Fruit fly (Drosophila melanogaster): Measurements from ENCODE around the gene CG1965.

Gene CG1965

DNA sequence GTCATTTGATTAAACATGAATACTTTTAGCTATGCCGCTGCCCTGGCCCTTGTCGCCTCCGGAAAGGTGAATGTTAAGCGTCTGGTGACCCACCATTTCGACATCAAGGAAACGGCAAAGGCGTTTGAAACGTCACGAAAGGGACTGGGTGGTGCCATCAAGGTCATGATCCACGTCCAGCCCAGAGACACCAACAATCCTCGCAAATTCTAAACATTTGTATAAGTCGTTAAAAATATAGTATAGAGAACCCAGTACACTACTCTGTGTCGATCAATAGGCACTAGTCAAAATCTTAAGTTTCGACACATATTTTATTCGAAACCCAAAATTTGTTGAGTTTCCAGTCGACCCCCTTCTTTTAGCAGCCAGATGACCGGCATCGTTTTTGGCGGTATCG is 12.9 kb upstream of the CG1965 start, which contains the start of gene CG1979:
Gene CG1979 (plus strand): TSS at position 301 of the 400 bp plus-strand sequence.
- TF ChIP-seq usp (GFP tag; optimal IDR thresholded peaks at IDR 0.05), result no peak
- TF ChIP-seq pan (optimal IDR thresholded peaks at IDR 0.05), result no peak
- TF ChIP-seq CG8478 (optimal IDR thresholded peaks at IDR 0.05), result no peak
- no peak for TF ChIP-seq psq (optimal IDR thresholded peaks at IDR 0.05)
- TF ChIP-seq Dll (optimal IDR thresholded peaks at IDR 0.05), result no peak
- no peak for TF ChIP-seq EcR (GFP tag; optimal IDR thresholded peaks at IDR 0.05)

dm6 chr3R:7058017-7058416 is 9.2 kb upstream of the CG1965 start:
- TF ChIP-seq psq (optimal IDR thresholded peaks at IDR 0.05) (no peak), Dll (optimal IDR thresholded peaks at IDR 0.05) (no peak), CG8478 (optimal IDR thresholded peaks at IDR 0.05) (no peak)

DNA sequence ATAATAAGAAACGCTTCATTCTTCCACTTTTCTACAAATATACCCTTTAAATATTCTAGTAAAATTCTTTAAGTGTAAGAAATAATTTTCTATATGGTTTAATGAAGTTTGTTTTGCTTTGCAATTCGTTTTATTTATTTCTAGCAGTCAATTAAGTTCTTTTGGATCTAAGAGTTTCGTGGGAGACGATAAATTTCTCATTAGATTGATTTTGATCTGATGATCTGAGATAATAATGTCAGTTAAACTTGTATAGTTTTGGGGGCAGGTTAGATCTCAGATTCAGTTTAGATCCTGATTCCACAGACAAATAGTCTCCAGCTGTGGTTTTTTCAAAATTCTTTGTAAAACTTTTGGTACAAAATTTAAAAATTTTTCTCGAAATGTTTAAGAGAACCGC is 8.2 kb upstream of the CG1965 start, which contains the start of gene dj:
Gene dj (plus strand): TSS at position 301 of the 400 bp plus-strand sequence.
- TF ChIP-seq EcR (GFP tag; optimal IDR thresholded peaks at IDR 0.05), result no peak
- no peak for TF ChIP-seq psq (optimal IDR thresholded peaks at IDR 0.05)
- TF ChIP-seq CG8478 (optimal IDR thresholded peaks at IDR 0.05), result no peak
- TF ChIP-seq pan (optimal IDR thresholded peaks at IDR 0.05), result no peak
- TF ChIP-seq Dll (optimal IDR thresholded peaks at IDR 0.05), result no peak
- TF ChIP-seq usp (GFP tag; optimal IDR thresholded peaks at IDR 0.05), result no peak

DNA sequence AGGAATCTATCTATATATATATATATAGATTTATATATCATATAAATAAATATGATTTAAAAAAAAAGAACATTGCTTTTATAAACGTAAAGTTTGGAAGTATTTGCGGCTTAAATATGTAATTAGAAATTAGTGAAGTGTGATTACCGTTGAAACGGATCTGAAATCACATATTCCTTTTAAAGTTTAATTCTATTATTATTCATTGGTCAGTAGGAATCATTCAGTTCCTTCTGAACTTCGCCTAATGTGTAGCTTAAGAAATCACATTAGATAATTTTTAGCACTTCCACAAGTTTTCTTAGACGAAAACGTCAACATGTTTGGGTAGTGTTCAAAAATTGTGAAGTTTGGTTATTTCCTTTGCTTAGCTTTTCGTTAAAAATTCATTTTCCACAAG is 6.7 kb upstream of the CG1965 start, which contains the start of gene djl:
Gene djl (plus strand): TSS at position 301 of the 400 bp plus-strand sequence.
- TF ChIP-seq psq (optimal IDR thresholded peaks at IDR 0.05) (no peak), usp (GFP tag; optimal IDR thresholded peaks at IDR 0.05) (no peak), pan (optimal IDR thresholded peaks at IDR 0.05) (no peak), Dll (optimal IDR thresholded peaks at IDR 0.05) (no peak), EcR (GFP tag; optimal IDR thresholded peaks at IDR 0.05) (no peak), CG8478 (optimal IDR thresholded peaks at IDR 0.05) (no peak)

- no peak for TF ChIP-seq pan (optimal IDR thresholded peaks at IDR 0.05)
- TF ChIP-seq Dll (optimal IDR thresholded peaks at IDR 0.05), result no peak
- no peak for TF ChIP-seq CG8478 (optimal IDR thresholded peaks at IDR 0.05)
- TF ChIP-seq psq (optimal IDR thresholded peaks at IDR 0.05), result no peak
- TF ChIP-seq EcR (GFP tag; optimal IDR thresholded peaks at IDR 0.05), result no peak
- TF ChIP-seq usp (GFP tag; optimal IDR thresholded peaks at IDR 0.05), result no peak
Measured at dm6 chr3R:7061875-7062274, 5.3 kb upstream of the CG1965 start, which contains the start of gene Mst84B. Gene Mst84B, plus strand, starts transcription at chr3R:7062175.

DNA sequence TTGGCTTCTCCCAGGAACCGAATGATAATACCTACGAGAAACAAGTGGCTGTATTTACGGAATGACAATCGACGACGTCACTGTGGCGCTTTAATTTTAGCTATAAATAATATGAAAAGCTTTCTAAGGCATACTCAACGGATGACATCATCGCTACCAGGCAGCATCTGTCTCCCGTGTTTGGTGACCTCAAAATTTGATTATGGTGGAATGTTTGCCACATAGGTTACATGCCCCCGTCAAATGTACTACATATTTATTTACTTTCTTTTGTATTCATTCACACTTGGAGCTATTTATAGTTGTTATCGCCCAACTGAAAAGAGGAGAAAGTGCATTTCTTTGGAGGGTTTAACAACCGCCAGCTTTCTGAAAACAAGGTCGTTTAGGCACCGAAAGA is 934 bp upstream of the CG1965 start:
- TF ChIP-seq CG8478 (optimal IDR thresholded peaks at IDR 0.05), result no peak
- no peak for TF ChIP-seq EcR (GFP tag; optimal IDR thresholded peaks at IDR 0.05)
- no peak for TF ChIP-seq Dll (optimal IDR thresholded peaks at IDR 0.05)
- no peak for TF ChIP-seq pan (optimal IDR thresholded peaks at IDR 0.05)
- TF ChIP-seq usp (GFP tag; optimal IDR thresholded peaks at IDR 0.05), result no peak
- no peak for TF ChIP-seq psq (optimal IDR thresholded peaks at IDR 0.05)

DNA sequence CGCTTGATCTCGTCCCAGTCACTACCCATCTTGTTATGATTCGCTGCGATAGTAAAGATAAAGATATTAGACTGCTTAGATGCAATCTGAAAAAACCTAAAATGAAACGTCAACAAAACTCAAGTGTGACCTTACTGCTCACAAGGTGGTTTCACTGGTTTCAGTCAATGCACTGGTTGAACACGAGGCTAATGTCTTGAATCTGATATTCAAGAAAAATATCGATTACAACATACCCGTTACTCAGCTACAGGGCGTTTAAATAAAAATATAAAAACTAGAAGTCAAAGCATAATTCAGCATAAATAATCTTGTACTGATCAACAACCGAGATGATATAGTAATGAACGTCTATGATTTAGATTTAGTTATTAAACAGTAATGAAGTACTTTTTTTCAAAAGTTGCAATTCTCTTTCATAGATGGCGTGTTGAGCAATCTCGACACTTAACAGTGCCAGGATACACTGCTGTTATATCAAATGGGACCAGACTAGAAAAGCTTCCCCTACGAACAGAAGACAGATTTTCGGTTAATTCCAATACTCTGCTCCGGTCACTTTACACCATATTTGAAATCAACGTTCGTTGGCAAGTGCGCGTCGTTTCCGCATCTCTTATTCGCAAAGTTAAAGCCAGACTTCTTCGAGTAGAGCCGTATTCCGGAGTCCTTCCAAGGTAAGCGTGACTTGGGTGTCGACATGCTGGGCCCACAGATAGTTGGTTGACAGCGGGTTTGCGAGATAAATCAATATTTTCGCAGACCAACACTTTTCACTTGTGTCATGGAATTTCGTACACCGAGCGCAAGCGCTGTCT is 7.3 kb downstream of the CG1965 start, which contains the start of the genes Ufl1 and CG1943:
Gene Ufl1 (minus strand): TSS at position 156 of the 818 bp plus-strand sequence.
Gene CG1943 (plus strand): TSS at position 563 of the 818 bp plus-strand sequence.
- TF ChIP-seq pan (optimal IDR thresholded peaks at IDR 0.05) (no peak), CG8478 (optimal IDR thresholded peaks at IDR 0.05) (no peak), psq (optimal IDR thresholded peaks at IDR 0.05) (no peak), usp (GFP tag; optimal IDR thresholded peaks at IDR 0.05) (no peak), EcR (GFP tag; optimal IDR thresholded peaks at IDR 0.05) (no peak), Dll (optimal IDR thresholded peaks at IDR 0.05) (no peak)

dm6 chr3R:7075115-7075425 is 7.9 kb downstream of the CG1965 start:
- TF ChIP-seq psq (optimal IDR thresholded peaks at IDR 0.05) (no peak), CG8478 (optimal IDR thresholded peaks at IDR 0.05) (no peak), EcR (GFP tag; optimal IDR thresholded peaks at IDR 0.05) (no peak)

- TF ChIP-seq usp (GFP tag; optimal IDR thresholded peaks at IDR 0.05) (no peak), CG8478 (optimal IDR thresholded peaks at IDR 0.05) (no peak), EcR (GFP tag; optimal IDR thresholded peaks at IDR 0.05) (peak; percentile 75 to 83)
Measured at dm6 chr3R:7075712-7076183, 8.5 kb downstream of the CG1965 start.

- TF ChIP-seq psq (optimal IDR thresholded peaks at IDR 0.05), result no peak
- TF ChIP-seq usp (GFP tag; optimal IDR thresholded peaks at IDR 0.05), result no peak
- TF ChIP-seq pan (optimal IDR thresholded peaks at IDR 0.05), result no peak
- no peak for TF ChIP-seq EcR (GFP tag; optimal IDR thresholded peaks at IDR 0.05)
- no peak for TF ChIP-seq Dll (optimal IDR thresholded peaks at IDR 0.05)
- TF ChIP-seq CG8478 (optimal IDR thresholded peaks at IDR 0.05), result no peak
Measured at dm6 chr3R:7076293-7076981, 9.2 kb downstream of the CG1965 start.

DNA sequence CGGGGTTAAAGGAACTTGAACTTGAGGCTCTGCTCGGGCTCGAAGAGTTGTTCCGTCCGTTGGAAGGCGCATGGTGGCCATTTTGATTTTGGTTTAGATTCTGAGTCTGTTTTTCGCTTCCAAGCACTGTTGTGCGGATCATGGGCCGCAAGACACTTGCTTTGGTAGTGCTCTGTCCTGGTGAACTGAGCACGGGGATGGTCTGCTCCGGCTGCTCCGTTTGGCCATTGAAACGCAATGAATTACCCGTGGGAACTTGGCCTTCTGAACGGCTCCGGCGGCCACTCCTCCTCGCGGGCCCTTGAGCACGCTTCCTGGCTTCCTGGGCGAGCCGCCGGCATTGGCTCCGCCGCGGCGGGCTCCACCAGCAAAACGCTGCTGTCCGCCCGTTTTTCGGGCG is 12.5 kb downstream of the CG1965 start:
- TF ChIP-seq Dll (optimal IDR thresholded peaks at IDR 0.05) (no peak), psq (optimal IDR thresholded peaks at IDR 0.05) (no peak), pan (optimal IDR thresholded peaks at IDR 0.05) (no peak), CG8478 (optimal IDR thresholded peaks at IDR 0.05) (no peak), usp (GFP tag; optimal IDR thresholded peaks at IDR 0.05) (no peak), EcR (GFP tag; optimal IDR thresholded peaks at IDR 0.05) (no peak)

Data from whole organism.